Fruit fly (Drosophila melanogaster): ENCODE data around the gene ND-24.

DNA sequence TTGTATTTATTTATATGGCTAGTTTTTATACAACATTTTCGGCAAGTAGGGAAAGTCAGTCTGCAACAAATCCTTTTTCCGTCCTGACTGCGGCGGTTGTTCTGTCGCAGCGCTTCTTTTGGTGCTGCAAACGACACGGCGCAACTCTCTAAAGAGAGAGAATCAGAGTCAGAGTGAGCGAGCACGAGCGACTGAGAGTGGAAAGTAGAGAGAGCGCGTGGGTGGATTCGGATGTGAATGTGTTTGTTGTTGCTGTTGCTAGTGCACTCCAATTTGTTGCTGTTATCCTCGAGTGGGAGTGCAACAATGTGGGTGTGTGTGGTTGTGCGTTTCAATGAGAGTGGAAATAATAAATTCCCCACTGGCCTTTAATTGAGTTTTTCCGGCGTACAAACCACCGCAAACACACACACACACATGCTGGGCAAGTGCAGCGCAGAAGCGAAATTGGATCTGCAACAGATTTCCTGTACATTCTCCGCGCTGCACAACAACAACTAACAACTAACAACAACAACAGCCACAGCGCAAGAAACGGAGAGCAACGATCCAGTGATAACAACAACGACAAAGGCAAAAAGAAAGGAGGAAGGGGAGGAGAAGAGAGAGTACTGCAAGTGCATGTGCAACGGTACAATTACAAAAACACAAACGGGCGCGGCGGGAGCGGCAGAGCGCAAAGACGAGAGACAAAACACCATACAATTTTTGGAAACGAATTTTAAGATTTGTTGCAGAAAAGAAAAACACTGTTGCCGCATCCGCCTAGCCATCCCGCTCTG, 19.5 kb downstream of the ND-24 start:
- no peak for TF ChIP-seq psq (optimal IDR thresholded peaks at IDR 0.05)
- no peak for TF ChIP-seq usp (GFP tag; optimal IDR thresholded peaks at IDR 0.05)
